Fruit fly (Drosophila melanogaster) whole organism, wandering third instar larva: Measurements from ENCODE around the gene pall.

Experiments used
- CG32264 ChIP-seq: fragments of 200-800 bp; sonication (Bioruptor generic); optimal IDR thresholded peaks from 2 replicates; lab custom pipeline; 2016; ENCODE audit warnings: missing biosample characterization, missing genetic modification characterization
- CG9705 ChIP-seq: fragments of 200-800 bp; sonication (Bioruptor generic); optimal IDR thresholded peaks from 2 replicates; lab custom pipeline; 2018; ENCODE audit warnings: missing biosample characterization, mild to moderate bottlenecking, missing genetic modification characterization
- CrebA ChIP-seq: fragments of 200-800 bp; sonication (Bioruptor generic); optimal IDR thresholded peaks from 2 replicates; lab custom pipeline; 2016; ENCODE audit warnings: missing biosample characterization, mild to moderate bottlenecking, missing genetic modification characterization, borderline replicate concordance
- Dfd ChIP-seq: fragments of >200 bp; optimal IDR thresholded peaks from 2 replicates; lab custom pipeline; 2017; ENCODE audit warnings: missing biosample characterization, missing genetic modification characterization
- Dif ChIP-seq: fragments of 200-275, 200-300 bp; sonication (Bioruptor generic); optimal IDR thresholded peaks from 2 replicates; lab custom pipeline; 2018; ENCODE audit warnings: missing biosample characterization, missing genetic modification characterization; ENCODE audit not compliant: partially characterized antibody
- GATAd ChIP-seq: sonication (Bioruptor generic); optimal IDR thresholded peaks from 2 replicates; lab custom pipeline; 2016; ENCODE audit warnings: missing biosample characterization, missing genetic modification characterization
- HLH106 ChIP-seq: fragments of 200-800 bp; optimal IDR thresholded peaks from 3 replicates; lab custom pipeline; 2019; ENCODE audit warnings: missing biosample characterization, mild to moderate bottlenecking, missing genetic modification characterization, moderate library complexity
- Hnf4 ChIP-seq: fragments of 200-800 bp; sonication (Bioruptor generic); optimal IDR thresholded peaks from 2 replicates; lab custom pipeline; 2016; ENCODE audit warnings: missing biosample characterization, mild to moderate bottlenecking, missing genetic modification characterization
- Hr83 ChIP-seq: fragments of 200-300 bp; sonication (Bioruptor generic); optimal IDR thresholded peaks from 2 replicates; lab custom pipeline; 2016; ENCODE audit warnings: missing biosample characterization, mild to moderate bottlenecking, missing genetic modification characterization, moderate library complexity; ENCODE audit not compliant: poor library complexity, severe bottlenecking
- Jra ChIP-seq: sonication (Bioruptor generic); optimal IDR thresholded peaks from 2 replicates; lab custom pipeline; 2016; ENCODE audit warnings: missing biosample characterization, missing genetic modification characterization
- Mio ChIP-seq: sonication (Bioruptor generic); optimal IDR thresholded peaks from 2 replicates; lab custom pipeline; 2016; ENCODE audit warnings: missing biosample characterization, missing genetic modification characterization
- N ChIP-seq: fragments of >200 bp; optimal IDR thresholded peaks from 2 replicates; lab custom pipeline; 2018; ENCODE audit warnings: missing biosample characterization, missing external identifiers, missing genetic modification characterization
- Rel ChIP-seq, 2 experiments: fragments of 200-800 bp; sonication (Bioruptor generic) in 1 of 2; optimal IDR thresholded peaks; 2 replicates in 1 of 2; 3 replicates in 1 of 2; lab custom pipeline; 2016 to 2019; ENCODE audit warnings: mild to moderate bottlenecking in 2 of 2, missing biosample characterization in 2 of 2, missing genetic modification characterization in 2 of 2, moderate library complexity in 1 of 2
- Sp1 ChIP-seq: fragments of 200-800 bp; sonication (Bioruptor generic); optimal IDR thresholded peaks from 3 replicates; lab custom pipeline; 2019; ENCODE audit warnings: missing biosample characterization, mild to moderate bottlenecking, missing genetic modification characterization, moderate library complexity
- brk ChIP-seq: fragments of 200-800 bp; sonication (Bioruptor generic); optimal IDR thresholded peaks from 2 replicates; lab custom pipeline; 2016; ENCODE audit warnings: missing biosample characterization, mild to moderate bottlenecking, missing genetic modification characterization
- dl ChIP-seq, 2 experiments: fragments of 175-275, 200-275 bp in 1 of 2; fragments of 200-275 bp in 1 of 2; sonication (Bioruptor generic); optimal IDR thresholded peaks; lab custom pipeline; 2018; ENCODE audit warnings: mild to moderate bottlenecking in 2 of 2, missing biosample characterization in 2 of 2, missing genetic modification characterization in 2 of 2, moderate library complexity in 2 of 2; ENCODE audit not compliant: partially characterized antibody in 2 of 2, insufficient read depth in 1 of 2
- dmrt93B ChIP-seq: fragments of 200-800 bp; sonication (Bioruptor generic); optimal IDR thresholded peaks from 2 replicates; lab custom pipeline; 2018; ENCODE audit warnings: missing biosample characterization, mild to moderate bottlenecking, missing genetic modification characterization
- dsf ChIP-seq: sonication (Bioruptor generic); optimal IDR thresholded peaks from 2 replicates; lab custom pipeline; 2016; ENCODE audit warnings: missing biosample characterization, missing genetic modification characterization, borderline replicate concordance
- ey ChIP-seq: fragments of 200-800 bp; sonication (Bioruptor generic); optimal IDR thresholded peaks from 2 replicates; lab custom pipeline; 2016; ENCODE audit warnings: missing biosample characterization, missing genetic modification characterization
- foxo ChIP-seq, 2 experiments: fragments of 200-800 bp; sonication (Bioruptor generic); optimal IDR thresholded peaks; 2 replicates in 1 of 2; 3 replicates in 1 of 2; lab custom pipeline; 2016 to 2017; ENCODE audit warnings: missing biosample characterization in 2 of 2, missing genetic modification characterization in 2 of 2
- fru ChIP-seq: fragments of 200-800 bp; sonication (Bioruptor generic); optimal IDR thresholded peaks from 3 replicates; lab custom pipeline; 2016; ENCODE audit warnings: missing biosample characterization, mild to moderate bottlenecking, missing genetic modification characterization
- h ChIP-seq: fragments of 200-800 bp; sonication (Bioruptor generic); optimal IDR thresholded peaks from 3 replicates; lab custom pipeline; 2016; ENCODE audit warnings: missing biosample characterization, mild to moderate bottlenecking, missing genetic modification characterization
- jim ChIP-seq: fragments of 175-275, 200-325 bp; sonication (Bioruptor generic); optimal IDR thresholded peaks from 2 replicates; lab custom pipeline; 2016; ENCODE audit warnings: missing biosample characterization, mild to moderate bottlenecking, missing genetic modification characterization
- psq ChIP-seq: fragments of 200-800 bp; sonication (Bioruptor generic); optimal IDR thresholded peaks from 3 replicates; lab custom pipeline; 2017; ENCODE audit warnings: missing biosample characterization, mild to moderate bottlenecking, missing genetic modification characterization, moderate library complexity
- rgr ChIP-seq: fragments of 200-800 bp; sonication (Bioruptor generic); optimal IDR thresholded peaks from 3 replicates; lab custom pipeline; 2016; ENCODE audit warnings: missing biosample characterization, mild to moderate bottlenecking, missing genetic modification characterization
- sv ChIP-seq: fragments of 200-800 bp; sonication (Bioruptor generic); optimal IDR thresholded peaks from 3 replicates; lab custom pipeline; 2016; ENCODE audit warnings: missing biosample characterization, missing genetic modification characterization
- usp ChIP-seq: fragments of >200 bp; optimal IDR thresholded peaks from 2 replicates; lab custom pipeline; 2017; ENCODE audit warnings: missing biosample characterization, missing genetic modification characterization
- woc ChIP-seq: sonication (Bioruptor generic); optimal IDR thresholded peaks from 2 replicates; lab custom pipeline; 2016; ENCODE audit warnings: missing biosample characterization, mild to moderate bottlenecking, missing genetic modification characterization

Gene pall

dm6 chr3L:9442625-9443282, 44.8 kb downstream of the pall start, which contains the start of gene Srg3:
TSS of gene Srg3 (plus strand) at chr3L:9443232.
- TF ChIP-seq sv, result no peak
- no peak for TF ChIP-seq dl (GFP tag; optimal IDR thresholded peaks at IDR 0.05; lab: Kevin White, UChicago; ENCODE audit: insufficient read depth in 1 of 2, partially characterized antibody in 2 of 2)
- TF ChIP-seq dmrt93B (GFP tag; lab: Kevin White, UChicago), result no peak
- TF ChIP-seq psq (GFP tag; lab: Kevin White, UChicago), result no peak
- TF ChIP-seq Mio (GFP tag; lab: Kevin White, UChicago), result no peak
- TF ChIP-seq Rel (GFP tag; optimal IDR thresholded peaks at IDR 0.05; lab: Kevin White, UChicago), result no peak
- TF ChIP-seq Rel (tag; optimal IDR thresholded peaks at IDR 0.05; lab: Kevin White, UChicago), result no peak
- no peak for TF ChIP-seq N (GFP tag; lab: Kevin White, UChicago)
- TF ChIP-seq GATAd (GFP tag; lab: Kevin White, UChicago), result no peak
- no peak for TF ChIP-seq brk
- no peak for TF ChIP-seq CrebA
- TF ChIP-seq fru (GFP tag; lab: Kevin White, UChicago), result no peak
- TF ChIP-seq ey, result no peak
- TF ChIP-seq dsf, result no peak
- no peak for TF ChIP-seq CG9705 (GFP tag; lab: Kevin White, UChicago)
- no peak for TF ChIP-seq Dfd
- TF ChIP-seq woc (GFP tag; lab: Kevin White, UChicago), result no peak
- TF ChIP-seq usp (GFP tag; lab: Kevin White, UChicago), result no peak
- no peak for TF ChIP-seq Dif (GFP tag; lab: Kevin White, UChicago)
- no peak for TF ChIP-seq Hnf4 (GFP tag; lab: Kevin White, UChicago)

- TF ChIP-seq CG32264 (no peak), jim (GFP tag; lab: Kevin White, UChicago) (no peak), Hnf4 (GFP tag; lab: Kevin White, UChicago) (peak; percentile 34), CG9705 (GFP tag; lab: Kevin White, UChicago) (no peak), Sp1 (GFP tag; lab: Kevin White, UChicago) (peak; percentile 36), h (GFP tag; lab: Kevin White, UChicago) (peak; percentile 9), ey (no peak), Hr83 (peak; percentile 80), Jra (GFP tag; lab: Kevin White, UChicago) (peak; percentile 64), dsf (peak; percentile 3), woc (GFP tag; lab: Kevin White, UChicago) (peak; percentile 41), rgr (GFP tag; lab: Kevin White, UChicago) (peak; percentile 58), Rel (GFP tag; optimal IDR thresholded peaks at IDR 0.05; lab: Kevin White, UChicago) (no peak), Rel (tag; optimal IDR thresholded peaks at IDR 0.05; lab: Kevin White, UChicago) (peak; percentile 52), HLH106 (tag; lab: Kevin White, UChicago) (peak; percentile 39), foxo (GFP tag; optimal IDR thresholded peaks at IDR 0.05; lab: Kevin White, UChicago) (peak in 1 of 2 experiments; percentile 56)
These were observed 45.6 kb downstream of the pall start, which contains the start of the genes Bet3 and Nf-YA for dm6 chr3L:9441907-9442479. TSS of gene Bet3 (minus strand) at chr3L:9442267. TSS of gene Nf-YA (minus strand) at chr3L:9442267.

dm6 chr3L:9438858-9439257, 48.7 kb downstream of the pall start:
- no peak for TF ChIP-seq dl (GFP tag; optimal IDR thresholded peaks at IDR 0.05; lab: Kevin White, UChicago; ENCODE audit: insufficient read depth in 1 of 2, partially characterized antibody in 2 of 2)
- peak; percentile 78 for TF ChIP-seq Dfd
- no peak for TF ChIP-seq woc (GFP tag; lab: Kevin White, UChicago)
- no peak for TF ChIP-seq usp (GFP tag; lab: Kevin White, UChicago)
